Worm (Caenorhabditis elegans): ENCODE measurements around the gene B0228.1.

Gene B0228.1

DNA sequence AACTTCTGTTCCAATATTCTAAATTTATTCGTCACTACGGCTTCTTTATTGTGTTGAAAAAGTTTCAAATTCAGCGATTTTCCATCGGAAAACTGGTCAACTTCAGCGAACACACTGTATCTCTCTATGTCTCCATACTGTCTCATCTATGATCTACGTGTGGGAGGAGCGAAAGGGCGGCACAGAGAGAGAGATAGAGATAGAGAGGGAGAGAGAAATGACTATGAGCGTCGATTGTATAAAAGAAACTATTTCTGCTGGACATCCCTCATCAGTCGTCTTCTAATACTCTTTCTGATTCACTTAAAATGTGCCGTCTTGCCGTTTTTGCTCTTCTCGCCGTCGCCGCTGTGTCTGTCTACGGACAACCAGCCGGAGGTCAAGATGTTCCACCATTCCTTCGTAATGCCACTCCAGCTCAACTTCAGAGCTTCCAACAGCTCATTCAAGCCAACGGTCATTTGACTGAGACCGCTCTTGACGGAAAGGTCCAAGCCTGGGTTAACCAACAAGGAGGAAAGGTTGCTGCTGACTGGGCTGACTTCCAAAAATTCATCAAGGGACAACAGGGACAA, 35.3 kb downstream of the B0228.1 start, which contains the start of gene srlf-1:
Gene srlf-1 (plus strand): TSS at position 268 of the 575 bp plus-strand sequence.
- TF ChIP-seq lin-39 (tag; optimal IDR thresholded peaks at IDR 0.05), result no peak
- peak; percentile 19; the same call in 1 of the 2 replicates for TF ChIP-seq nhr-19 (GFP tag; conservative IDR thresholded peaks at IDR 0.05)
- TF ChIP-seq tlp-1 (tag; optimal IDR thresholded peaks at IDR 0.05), result no peak
- no peak for TF ChIP-seq unc-130 (tag; optimal IDR thresholded peaks at IDR 0.05)
- TF ChIP-seq tbx-2 (tag; optimal IDR thresholded peaks at IDR 0.05), result no peak
- peak; percentile 77 for TF ChIP-seq ama-1 (optimal IDR thresholded peaks at IDR 0.05)
- peak; percentile 38 for TF ChIP-seq snu-23 (GFP tag; optimal IDR thresholded peaks at IDR 0.05)
- TF ChIP-seq nhr-76 (tag; optimal IDR thresholded peaks at IDR 0.05), result no peak
- no peak for TF ChIP-seq hlh-4 (tag; optimal IDR thresholded peaks at IDR 0.05)
- TF ChIP-seq nhr-47 (tag; optimal IDR thresholded peaks at IDR 0.05), result peak; percentile 41
- TF ChIP-seq nhr-85 (tag), result peak; percentile 66
- peak; percentile 9 for TF ChIP-seq swsn-7 (tag; optimal IDR thresholded peaks at IDR 0.05)
- no peak for TF ChIP-seq irx-1 (tag; optimal IDR thresholded peaks at IDR 0.05)
- TF ChIP-seq alr-1 (tag; optimal IDR thresholded peaks at IDR 0.05; ENCODE audit: borderline replicate concordance), result no peak
- TF ChIP-seq rnt-1 (tag; optimal IDR thresholded peaks at IDR 0.05), result no peak
- TF ChIP-seq fkh-4 (tag; optimal IDR thresholded peaks at IDR 0.05; ENCODE audit: borderline replicate concordance), result no peak
- no peak for TF ChIP-seq Y116A8C.19 (tag; optimal IDR thresholded peaks at IDR 0.05; ENCODE audit: borderline replicate concordance)
- no peak for TF ChIP-seq jun-1 (tag; optimal IDR thresholded peaks at IDR 0.05)
- TF ChIP-seq xbp-1 (tag; optimal IDR thresholded peaks at IDR 0.05), result peak; percentile 5
- no peak for TF ChIP-seq sptf-1 (tag; optimal IDR thresholded peaks at IDR 0.05)
- TF ChIP-seq nhr-20 (tag; optimal IDR thresholded peaks at IDR 0.05), result peak; percentile 39
- TF ChIP-seq unc-62 (GFP tag; optimal IDR thresholded peaks at IDR 0.05), result no peak
- TF ChIP-seq efl-1 (optimal IDR thresholded peaks at IDR 0.05), result no peak
- TF ChIP-seq efl-1 (GFP tag; optimal IDR thresholded peaks at IDR 0.05 in 1 of 2), result peak in 1 of 2 experiments; percentile 47
- TF ChIP-seq lin-14 (GFP tag; optimal IDR thresholded peaks at IDR 0.05), result peak; percentile 50
- peak; percentile 83 for TF ChIP-seq blmp-1 (tag; optimal IDR thresholded peaks at IDR 0.05)
- peak; percentile 48 for TF ChIP-seq grh-1 (GFP tag; IDR thresholded peaks at IDR 0.05)
- TF ChIP-seq F16B12.6 (tag; optimal IDR thresholded peaks at IDR 0.05), result no peak
- no peak for TF ChIP-seq mab-9 (GFP tag; IDR thresholded peaks at IDR 0.05)
- TF ChIP-seq lin-13 (GFP tag; optimal IDR thresholded peaks at IDR 0.05), result no peak
- TF ChIP-seq unc-30 (tag; optimal IDR thresholded peaks at IDR 0.05), result no peak
- TF ChIP-seq lsy-2 (tag; optimal IDR thresholded peaks at IDR 0.05), result peak in 1 of 2 experiments; percentile 18
- TF ChIP-seq nhr-12 (tag; optimal IDR thresholded peaks at IDR 0.05), result no peak
- no peak for TF ChIP-seq ceh-8 (GFP tag; optimal IDR thresholded peaks at IDR 0.05)
- TF ChIP-seq nhr-90 (tag; optimal IDR thresholded peaks at IDR 0.05; ENCODE audit: poor library complexity), result peak; percentile 32
- TF ChIP-seq zip-4 (GFP tag; optimal IDR thresholded peaks at IDR 0.05), result no peak
- no peak for TF ChIP-seq efl-3 (GFP tag; optimal IDR thresholded peaks at IDR 0.05)
- TF ChIP-seq isw-1 (GFP tag; IDR thresholded peaks at IDR 0.05), result no peak
- TF ChIP-seq lir-3 (tag; optimal IDR thresholded peaks at IDR 0.05; ENCODE audit: poor library complexity), result no peak
- no peak for TF ChIP-seq pax-3 (tag; optimal IDR thresholded peaks at IDR 0.05)
- no peak for TF ChIP-seq vab-15 (tag; optimal IDR thresholded peaks at IDR 0.05)
- TF ChIP-seq ceh-63 (GFP tag; optimal IDR thresholded peaks at IDR 0.05), result no peak
- TF ChIP-seq ceh-90 (tag; optimal IDR thresholded peaks at IDR 0.05), result no peak
- no peak for TF ChIP-seq ets-5 (GFP tag; IDR thresholded peaks at IDR 0.05)
- TF ChIP-seq lin-35 (GFP tag; optimal IDR thresholded peaks at IDR 0.05), result peak in 1 of 2 experiments; percentile 23
- TF ChIP-seq ztf-4 (tag; optimal IDR thresholded peaks at IDR 0.05), result no peak
- no peak for TF ChIP-seq elt-3 (tag; optimal IDR thresholded peaks at IDR 0.05)
- TF ChIP-seq mdl-1 (tag; optimal IDR thresholded peaks at IDR 0.05), result no peak
- no peak for TF ChIP-seq ceh-88 (GFP tag; IDR thresholded peaks at IDR 0.05)
- TF ChIP-seq unc-86 (tag; optimal IDR thresholded peaks at IDR 0.05), result no peak
- TF ChIP-seq nhr-237 (tag; optimal IDR thresholded peaks at IDR 0.05), result no peak
- no peak for TF ChIP-seq pqm-1 (tag; optimal IDR thresholded peaks at IDR 0.05)
- peak; percentile 33 for TF ChIP-seq nhr-71 (tag; optimal IDR thresholded peaks at IDR 0.05)
